Worm (Caenorhabditis elegans): ENCODE measurements around the gene T27D12.6.

T27D12.6 gene

ce11 chrII:11810436-11810835 lies 24.9 kb upstream of the T27D12.6 start, which contains the start of gene F43G6.7:
Gene F43G6.7, plus strand, starts transcription at chrII:11810790.
- TF ChIP-seq ceh-6 (GFP tag; optimal IDR thresholded peaks at IDR 0.05) (no peak), elt-2 (tag; optimal IDR thresholded peaks at IDR 0.05) (no peak)

- TF ChIP-seq pag-3 (tag; optimal IDR thresholded peaks at IDR 0.05; ENCODE audit: borderline replicate concordance): no peak
- no peak for TF ChIP-seq unc-55 (GFP tag; optimal IDR thresholded peaks at IDR 0.05)
Observed at ce11 chrII:11811241-11811640, 24.1 kb upstream of the T27D12.6 start.

ce11 chrII:11813895-11814369 lies 21.4 kb upstream of the T27D12.6 start, which contains the start of gene F43G6.8:
Gene F43G6.8, minus strand, starts transcription at chrII:11814092.
- TF ChIP-seq hlh-30 (tag; optimal IDR thresholded peaks at IDR 0.05; ENCODE audit: insufficient read depth) (peak; percentile 84), sdc-2 (tag; optimal IDR thresholded peaks at IDR 0.05) (no peak), ceh-18 (tag; optimal IDR thresholded peaks at IDR 0.05) (peak; percentile 14), tbx-2 (tag; optimal IDR thresholded peaks at IDR 0.05) (peak; percentile 26), ref-2 (tag; optimal IDR thresholded peaks at IDR 0.05) (peak; percentile 20), C08G9.2 (tag; optimal IDR thresholded peaks at IDR 0.05) (no peak), nfya-1 (tag; optimal IDR thresholded peaks at IDR 0.05) (peak; percentile 21), ceh-31 (tag; optimal IDR thresholded peaks at IDR 0.05) (peak; percentile 28)

- no peak for TF ChIP-seq lin-11 (tag; optimal IDR thresholded peaks at IDR 0.05)
Observed at ce11 chrII:11816014-11816413, 19.3 kb upstream of the T27D12.6 start.

- no peak for TF ChIP-seq unc-86 (tag; optimal IDR thresholded peaks at IDR 0.05)
- TF ChIP-seq pros-1 (tag; optimal IDR thresholded peaks at IDR 0.05): no peak
- TF ChIP-seq fax-1 (tag; optimal IDR thresholded peaks at IDR 0.05): no peak
- TF ChIP-seq nhr-232 (tag; optimal IDR thresholded peaks at IDR 0.05): no peak
- TF ChIP-seq ztf-16 (tag; optimal IDR thresholded peaks at IDR 0.05): no peak
- TF ChIP-seq F13H6.1 (tag; optimal IDR thresholded peaks at IDR 0.05): no peak
- no peak for TF ChIP-seq rnt-1 (tag; optimal IDR thresholded peaks at IDR 0.05)
- TF ChIP-seq sdc-2 (tag; optimal IDR thresholded peaks at IDR 0.05): no peak
Observed at ce11 chrII:11816475-11816874, 18.8 kb upstream of the T27D12.6 start, which contains the start of gene pap-3. Gene pap-3, minus strand, starts transcription at chrII:11816575.

- TF ChIP-seq unc-55 (GFP tag; optimal IDR thresholded peaks at IDR 0.05) (no peak), npax-4 (tag; optimal IDR thresholded peaks at IDR 0.05) (no peak), eyg-1 (tag; optimal IDR thresholded peaks at IDR 0.05) (no peak), lin-11 (tag; optimal IDR thresholded peaks at IDR 0.05) (no peak), unc-42 (tag; optimal IDR thresholded peaks at IDR 0.05) (no peak), ahr-1 (tag; optimal IDR thresholded peaks at IDR 0.05) (no peak), pat-9 (tag; optimal IDR thresholded peaks at IDR 0.05) (no peak), sox-2 (GFP tag; IDR thresholded peaks at IDR 0.05) (no peak), nhr-11 (tag; optimal IDR thresholded peaks at IDR 0.05) (no peak), fkh-10 (GFP tag; optimal IDR thresholded peaks at IDR 0.05) (no peak), gmeb-2 (tag; optimal IDR thresholded peaks at IDR 0.05) (no peak), ceh-48 (tag; optimal IDR thresholded peaks at IDR 0.05) (no peak), che-1 (tag; optimal IDR thresholded peaks at IDR 0.05) (no peak), K02D7.2 (tag; optimal IDR thresholded peaks at IDR 0.05) (no peak), ceh-9 (tag; optimal IDR thresholded peaks at IDR 0.05) (no peak), C08G9.2 (tag; optimal IDR thresholded peaks at IDR 0.05) (no peak), ztf-16 (tag; optimal IDR thresholded peaks at IDR 0.05) (no peak)
Observed at ce11 chrII:11819824-11820223, 15.5 kb upstream of the T27D12.6 start, which contains the start of gene Y6D1A.2. Gene Y6D1A.2, minus strand, starts transcription at chrII:11819924.

All from whole organism, late embryonic.